Worm (Caenorhabditis elegans) whole organism, L4 larva: Measurements from ENCODE around the gene R10E11.5.

Experiments used
- R02D3.7 ChIP-seq: fragments of 150-350 bp; sonication (generic microtip); optimal IDR thresholded peaks from 3 replicates; lab custom pipeline; 2014; ENCODE audit warnings: missing biosample characterization, missing genetic modification characterization
- T26A8.4 ChIP-seq: fragments of 200-800 bp; sonication (Bioruptor generic); IDR thresholded peaks from 2 replicates; pipeline ENCODE4 v1.3.6; 2022; ENCODE audit warnings: missing genetic modification characterization, missing compliant biosample characterization
- Y48G9A.11 ChIP-seq: fragments of 200-800 bp; sonication (Bioruptor generic); IDR thresholded peaks from 2 replicates; pipeline ENCODE4 v1.3.6; 2022; ENCODE audit warnings: missing genetic modification reagents, missing genetic modification characterization, missing compliant biosample characterization
- aha-1 ChIP-seq: fragments of 150-350 bp; peaks from one replicate; lab custom pipeline; 2014; ENCODE audit warnings: missing biosample characterization, missing genetic modification characterization
- aly-2 ChIP-seq: sonication (generic microtip); optimal IDR thresholded peaks from 2 replicates; lab custom pipeline; 2018; ENCODE audit warnings: missing biosample characterization, missing genetic modification characterization
- arid-1 ChIP-seq: fragments of 200-800 bp; sonication (Bioruptor generic); conservative IDR thresholded peaks from 2 replicates; pipeline ENCODE4 v1.3.6; 2022; ENCODE audit warnings: missing genetic modification reagents, missing genetic modification characterization, missing compliant biosample characterization
- attf-4 ChIP-seq: sonication (generic microtip); optimal IDR thresholded peaks from 3 replicates; lab custom pipeline; 2017; ENCODE audit warnings: missing biosample characterization, missing genetic modification characterization
- ceh-28 ChIP-seq: fragments of 150-350 bp; optimal IDR thresholded peaks from 2 replicates; lab custom pipeline; 2014; ENCODE audit warnings: missing biosample characterization, missing genetic modification reagents, missing genetic modification characterization
- ctbp-1 ChIP-seq: fragments of 200-800 bp; sonication (Bioruptor generic); IDR thresholded peaks from 2 replicates; pipeline ENCODE4 v1.3.6; 2022; ENCODE audit warnings: missing genetic modification reagents, missing genetic modification characterization, missing compliant biosample characterization
- daf-16 ChIP-seq, 3 experiments: sonication (generic microtip); optimal IDR thresholded peaks; 2 replicates each; lab custom pipeline; 2016 to 2017; ENCODE audit warnings: missing genetic modification characterization in 3 of 3, missing genetic modification reagents in 3 of 3, mild to moderate bottlenecking in 2 of 3, missing compliant biosample characterization in 2 of 3, missing biosample characterization in 1 of 3, moderate library complexity in 1 of 3
- daf-8 ChIP-seq: fragments of 200-800 bp; sonication (Bioruptor generic); IDR thresholded peaks from 2 replicates; pipeline ENCODE4 v1.3.6; 2022; ENCODE audit warnings: missing genetic modification characterization, missing compliant biosample characterization
- dmd-6 ChIP-seq: fragments of 200-800 bp; sonication (Bioruptor generic); IDR thresholded peaks from 2 replicates; pipeline ENCODE4 v1.3.6; 2022; ENCODE audit warnings: missing genetic modification reagents, missing genetic modification characterization, missing compliant biosample characterization
- dmd-9 ChIP-seq: fragments of 200-800 bp; sonication (Bioruptor generic); IDR thresholded peaks from 2 replicates; pipeline ENCODE4 v1.3.6; 2022; ENCODE audit warnings: missing genetic modification reagents, missing genetic modification characterization, missing compliant biosample characterization
- duxl-1 ChIP-seq: sonication (generic microtip); optimal IDR thresholded peaks from 2 replicates; lab custom pipeline; 2016; ENCODE audit warnings: mild to moderate bottlenecking, missing genetic modification characterization, moderate library complexity, missing compliant biosample characterization; ENCODE audit not compliant: poor library complexity
- egl-43 ChIP-seq: fragments of 200-800 bp; sonication (Bioruptor generic); IDR thresholded peaks from 2 replicates; pipeline ENCODE4 v1.3.6; 2022; ENCODE audit warnings: missing genetic modification reagents, missing genetic modification characterization, missing compliant biosample characterization
- fkh-10 ChIP-seq: fragments of 150-350 bp; optimal IDR thresholded peaks from 2 replicates; lab custom pipeline; 2014; ENCODE audit warnings: missing biosample characterization, missing genetic modification reagents, missing genetic modification characterization
- gei-8 ChIP-seq: fragments of 200-800 bp; sonication (Bioruptor generic); optimal IDR thresholded peaks from 2 replicates; lab custom pipeline; 2018; ENCODE audit warnings: mild to moderate bottlenecking, missing genetic modification characterization, missing compliant biosample characterization
- hlh-30 ChIP-seq: sonication (generic microtip); optimal IDR thresholded peaks from 2 replicates; lab custom pipeline; 2017; ENCODE audit warnings: antibody characterized with exemption, mild to moderate bottlenecking, missing genetic modification characterization, missing compliant biosample characterization; ENCODE audit not compliant: insufficient read depth
- hmg-1.1 ChIP-seq: fragments of 200-800 bp; sonication (Bioruptor generic); IDR thresholded peaks from 2 replicates; pipeline ENCODE4 v1.3.6; 2022; ENCODE audit warnings: missing genetic modification reagents, missing genetic modification characterization, missing compliant biosample characterization
- jun-1 ChIP-seq: fragments of 150-350 bp; optimal IDR thresholded peaks from 2 replicates; lab custom pipeline; 2014; ENCODE audit warnings: missing biosample characterization, missing genetic modification reagents, missing genetic modification characterization
- lim-7 ChIP-seq: fragments of 200-800 bp; sonication (Bioruptor generic); IDR thresholded peaks from 2 replicates; pipeline ENCODE4 v1.3.6; 2022; ENCODE audit warnings: missing genetic modification characterization, missing compliant biosample characterization
- lin-15B ChIP-seq: fragments of 150-350 bp; sonication (generic microtip); optimal IDR thresholded peaks from 3 replicates; lab custom pipeline; 2014; ENCODE audit warnings: missing biosample characterization, missing genetic modification characterization
- lin-38 ChIP-seq: fragments of 200-800 bp; sonication (Bioruptor generic); IDR thresholded peaks from 2 replicates; pipeline ENCODE4 v1.3.6; 2022; ENCODE audit warnings: missing genetic modification reagents, missing genetic modification characterization, missing compliant biosample characterization
- lin-39 ChIP-seq: fragments of 150-350 bp; optimal IDR thresholded peaks from 2 replicates; lab custom pipeline; 2014; ENCODE audit warnings: missing biosample characterization, missing genetic modification reagents, missing genetic modification characterization
- lsy-2 ChIP-seq, 2 experiments: fragments of 150-350 bp in 1 of 2; sonication (generic microtip) in 1 of 2; optimal IDR thresholded peaks; 2 replicates each; lab custom pipeline; 2014 to 2017; ENCODE audit warnings: missing biosample characterization in 2 of 2, missing genetic modification characterization in 2 of 2
- madf-5 ChIP-seq, 2 experiments: fragments of 200-800 bp; sonication (Bioruptor generic); IDR thresholded peaks; 2 replicates each; pipeline ENCODE4 v1.3.6; 2022; ENCODE audit warnings: missing compliant biosample characterization in 2 of 2, missing genetic modification characterization in 2 of 2
- mdl-1 ChIP-seq, 2 experiments: fragments of 150-350 bp in 1 of 2; sonication (generic microtip) in 1 of 2; optimal IDR thresholded peaks; 2 replicates each; lab custom pipeline; 2014 to 2017; ENCODE audit warnings: missing biosample characterization in 2 of 2, missing genetic modification characterization in 2 of 2
- mes-2 ChIP-seq: sonication (generic microtip); optimal IDR thresholded peaks from 2 replicates; lab custom pipeline; 2016; ENCODE audit warnings: missing genotype, mild to moderate bottlenecking, missing genetic modification characterization, missing compliant biosample characterization; ENCODE audit not compliant: poor library complexity, severe bottlenecking
- nhr-237 ChIP-seq: sonication (generic microtip); optimal IDR thresholded peaks from 2 replicates; lab custom pipeline; 2017; ENCODE audit warnings: missing biosample characterization, missing genetic modification characterization
- nhr-28 ChIP-seq: fragments of 150-350 bp; optimal IDR thresholded peaks from 2 replicates; lab custom pipeline; 2014; ENCODE audit warnings: missing biosample characterization, missing genetic modification characterization
- nhr-41 ChIP-seq: fragments of 200-800 bp; sonication (Bioruptor generic); IDR thresholded peaks from 2 replicates; pipeline ENCODE4 v1.3.6; 2022; ENCODE audit warnings: missing genetic modification reagents, missing genetic modification characterization, missing compliant biosample characterization
- nhr-6 ChIP-seq: fragments of 150-350 bp; optimal IDR thresholded peaks from 2 replicates; lab custom pipeline; 2014; ENCODE audit warnings: missing biosample characterization, missing genetic modification characterization
- pqm-1 ChIP-seq: sonication (generic microtip); optimal IDR thresholded peaks from 2 replicates; lab custom pipeline; 2017; ENCODE audit warnings: missing biosample characterization, missing genetic modification characterization
- rbr-2 ChIP-seq: sonication (generic microtip); optimal IDR thresholded peaks from 2 replicates; lab custom pipeline; 2016; ENCODE audit warnings: missing genotype, missing genetic modification characterization, missing compliant biosample characterization
- tra-1 ChIP-seq: fragments of 200-800 bp; sonication (Bioruptor generic); IDR thresholded peaks from 2 replicates; pipeline ENCODE4 v1.3.6; 2022; ENCODE audit warnings: missing genetic modification reagents, missing genetic modification characterization, missing compliant biosample characterization
- unc-130 ChIP-seq: sonication (generic microtip); optimal IDR thresholded peaks from 2 replicates; lab custom pipeline; 2016; ENCODE audit warnings: missing genetic modification reagents, missing genetic modification characterization, missing compliant biosample characterization
- unc-62 ChIP-seq, 3 experiments: fragments of 150-350 bp in 1 of 3; sonication (generic microtip); optimal IDR thresholded peaks in 2 of 3; peaks in 1 of 3; 1 replicate in 1 of 3; 2 replicates in 2 of 3; lab custom pipeline; 2014 to 2017; ENCODE audit warnings: missing biosample characterization in 3 of 3, missing genetic modification characterization in 3 of 3, missing genetic modification reagents in 3 of 3, missing genotype in 1 of 3
- vab-7 ChIP-seq: fragments of 200-800 bp; sonication (Bioruptor generic); IDR thresholded peaks from 2 replicates; pipeline ENCODE4 v1.3.6; 2022; ENCODE audit warnings: missing genetic modification reagents, missing genetic modification characterization, missing compliant biosample characterization
- zfp-2 ChIP-seq: sonication (generic microtip); optimal IDR thresholded peaks from 2 replicates; lab custom pipeline; 2016; ENCODE audit warnings: mild to moderate bottlenecking, missing genetic modification characterization, missing compliant biosample characterization

R10E11.5 gene

DNA sequence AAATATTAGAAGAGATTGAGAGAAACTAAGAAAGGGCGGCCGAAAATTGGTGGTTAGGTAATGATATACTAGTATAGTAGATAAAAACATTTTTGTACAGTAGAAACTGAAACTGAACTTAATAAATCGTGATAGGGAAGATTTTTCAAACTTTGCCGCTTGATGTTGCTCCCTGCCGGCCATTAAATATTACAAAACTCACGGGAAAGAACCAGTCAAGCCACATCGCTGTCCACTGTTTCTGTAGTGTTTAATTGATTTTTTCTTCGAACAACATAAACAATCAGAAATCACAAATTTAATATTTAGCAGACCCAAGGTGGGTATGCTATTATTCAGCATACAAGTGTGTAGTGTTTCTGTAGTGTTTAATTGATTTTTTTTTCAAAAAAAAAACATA lies 38.4 kb downstream of the R10E11.5 start, which contains the start of gene T05G5.5 (continued):
- TF ChIP-seq dmd-9 (GFP tag; lab: Robert Waterston, UW) (0 out of 2 replicates have a peak, but pooled peaks have one; percentile 6), Y48G9A.11 (GFP tag; lab: Robert Waterston, UW) (no peak), rbr-2 (no peak), duxl-1 (tag; lab: Kevin White, UChicago) (peak; percentile 12), vab-7 (GFP tag; lab: Robert Waterston, UW) (no peak), R02D3.7 (tag; lab: Kevin White, UChicago) (no peak), tra-1 (GFP tag; lab: Robert Waterston, UW) (no peak), hlh-30 (tag; lab: Kevin White, UChicago) (no peak), ceh-28 (no peak), unc-130 (GFP tag; lab: Kevin White, UChicago) (no peak), zfp-2 (tag; lab: Kevin White, UChicago) (no peak), T26A8.4 (GFP tag; lab: Robert Waterston, UW) (peak; percentile 70), nhr-28 (tag; lab: Kevin White, UChicago) (peak; percentile 26), mes-2 (tag; lab: Kevin White, UChicago) (peak; percentile 41), nhr-41 (no peak), lim-7 (GFP tag; lab: Robert Waterston, UW) (no peak), lin-39 (tag; lab: Kevin White, UChicago) (no peak), lsy-2 (tag; optimal IDR thresholded peaks at IDR 0.05; lab: Kevin White, UChicago) (peak in 1 of 2 experiments; percentile 18), daf-8 (GFP tag; lab: Robert Waterston, UW) (no peak), fkh-10 (no peak), egl-43 (GFP tag; lab: Robert Waterston, UW) (no peak), nhr-237 (no peak), aha-1 (tag; lab: Kevin White, UChicago) (no peak), hmg-1.1 (GFP tag; lab: Robert Waterston, UW) (no peak)

DNA sequence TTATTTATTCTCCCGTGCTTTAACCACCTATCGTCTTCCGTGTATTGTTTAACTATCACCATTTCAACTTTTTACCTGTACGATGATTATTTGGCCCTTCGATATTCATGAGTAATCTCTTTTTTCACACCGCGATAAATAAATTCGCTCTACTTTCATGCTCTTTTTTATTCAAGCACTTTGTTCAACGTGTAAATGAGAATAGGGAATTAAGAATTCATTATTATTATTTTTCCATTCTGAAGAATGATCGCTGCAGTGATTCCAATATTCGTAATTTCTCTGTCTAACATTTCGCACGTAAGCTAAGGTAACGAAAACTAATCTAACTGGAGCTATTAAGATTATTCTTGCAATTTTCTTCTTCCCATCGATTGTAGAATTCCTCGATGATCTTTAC lies 40.8 kb downstream of the R10E11.5 start, which contains the start of gene T05G5.4:
Gene T05G5.4 (plus strand): TSS at position 241 of the 400 bp plus-strand sequence.
- TF ChIP-seq zfp-2 (tag; lab: Kevin White, UChicago): no peak
- TF ChIP-seq attf-4: no peak
- peak; percentile 21 for TF ChIP-seq aly-2
- TF ChIP-seq ctbp-1 (GFP tag; lab: Robert Waterston, UW): 0 out of 2 replicates have a peak, but pooled peaks have one; percentile 12
- TF ChIP-seq pqm-1 (tag; lab: Kevin White, UChicago): no peak
- no peak for TF ChIP-seq nhr-41
- no peak for TF ChIP-seq hlh-30 (tag; lab: Kevin White, UChicago)
- TF ChIP-seq mes-2 (tag; lab: Kevin White, UChicago): no peak
- peak; percentile 29 for TF ChIP-seq lin-38 (GFP tag; lab: Robert Waterston, UW)
- TF ChIP-seq rbr-2: no peak
- TF ChIP-seq unc-62 (GFP tag; optimal IDR thresholded peaks at IDR 0.05 in 1 of 2; lab: Kevin White, UChicago): no peak
- no peak for TF ChIP-seq unc-62 (tag; optimal IDR thresholded peaks at IDR 0.05; lab: Kevin White, UChicago)
- TF ChIP-seq tra-1 (GFP tag; lab: Robert Waterston, UW): no peak
- TF ChIP-seq lim-7 (GFP tag; lab: Robert Waterston, UW): 0 out of 2 replicates have a peak, but pooled peaks have one; percentile 17
- TF ChIP-seq madf-5 (GFP tag; IDR thresholded peaks at IDR 0.05; lab: Robert Waterston, UW): no peak
- TF ChIP-seq jun-1: no peak
- no peak for TF ChIP-seq daf-16 (GFP tag; optimal IDR thresholded peaks at IDR 0.05; lab: Kevin White, UChicago)
- TF ChIP-seq daf-16 (tag; optimal IDR thresholded peaks at IDR 0.05; lab: Kevin White, UChicago): no peak
- peak; percentile 36 for TF ChIP-seq unc-130 (GFP tag; lab: Kevin White, UChicago)
- no peak for TF ChIP-seq lin-15B (tag; lab: Kevin White, UChicago)
- TF ChIP-seq gei-8: no peak
- TF ChIP-seq mdl-1 (tag; optimal IDR thresholded peaks at IDR 0.05; lab: Kevin White, UChicago): no peak
- TF ChIP-seq arid-1 (GFP tag; lab: Robert Waterston, UW): 0 out of 2 replicates have a peak, but pooled peaks have one; percentile 11
- no peak for TF ChIP-seq dmd-6
- no peak for TF ChIP-seq nhr-6
